Worm (Caenorhabditis elegans) whole organism, L4 larva: ENCODE results near the gene Y52E8A.1.

Source experiments
- ZK337.2 ChIP-seq: fragments of 200-800 bp; sonication (Bioruptor generic); IDR thresholded peaks from 2 replicates; pipeline ENCODE4 v1.3.6; 2022; ENCODE audit warnings: missing genetic modification reagents, missing genetic modification characterization, missing compliant biosample characterization
- ama-1 ChIP-seq: fragments of 150-350 bp; optimal IDR thresholded peaks from 2 replicates; lab custom pipeline; 2014; ENCODE audit warnings: inconsistent platforms, mixed read lengths
- ceh-82 ChIP-seq: sonication (generic microtip); optimal IDR thresholded peaks from 2 replicates; lab custom pipeline; 2017; ENCODE audit warnings: missing biosample characterization, missing genetic modification characterization
- ces-1 ChIP-seq: fragments of 150-350 bp; sonication (generic microtip); optimal IDR thresholded peaks from 4 replicates; lab custom pipeline; 2014; ENCODE audit warnings: missing biosample characterization, missing genetic modification reagents, missing genetic modification characterization
- dpl-1 ChIP-seq: fragments of 150-350 bp; optimal IDR thresholded peaks from 2 replicates; lab custom pipeline; 2014; ENCODE audit warnings: missing biosample characterization, missing genetic modification reagents, missing genetic modification characterization
- dve-1 ChIP-seq: sonication (generic microtip); optimal IDR thresholded peaks from 2 replicates; lab custom pipeline; 2017; ENCODE audit warnings: antibody characterized with exemption, mild to moderate bottlenecking, missing genetic modification characterization, missing compliant biosample characterization; ENCODE audit not compliant: insufficient read depth
- fkh-10 ChIP-seq: fragments of 150-350 bp; optimal IDR thresholded peaks from 2 replicates; lab custom pipeline; 2014; ENCODE audit warnings: missing biosample characterization, missing genetic modification reagents, missing genetic modification characterization
- lin-15B ChIP-seq: fragments of 150-350 bp; sonication (generic microtip); optimal IDR thresholded peaks from 3 replicates; lab custom pipeline; 2014; ENCODE audit warnings: missing biosample characterization, missing genetic modification characterization
- mdl-1 ChIP-seq, 2 experiments: fragments of 150-350 bp in 1 of 2; sonication (generic microtip) in 1 of 2; optimal IDR thresholded peaks; 2 replicates each; lab custom pipeline; 2014 to 2017; ENCODE audit warnings: missing biosample characterization in 2 of 2, missing genetic modification characterization in 2 of 2
- tra-1 ChIP-seq: fragments of 200-800 bp; sonication (Bioruptor generic); IDR thresholded peaks from 2 replicates; pipeline ENCODE4 v1.3.6; 2022; ENCODE audit warnings: missing genetic modification reagents, missing genetic modification characterization, missing compliant biosample characterization
- ztf-11 ChIP-seq: fragments of 150-350 bp; optimal IDR thresholded peaks from 2 replicates; lab custom pipeline; 2014; ENCODE audit warnings: missing biosample characterization, missing genetic modification characterization
- ztf-7 ChIP-seq: fragments of 150-350 bp; optimal IDR thresholded peaks from 2 replicates; lab custom pipeline; 2014; ENCODE audit warnings: missing biosample characterization, missing genetic modification characterization

- no peak for TF ChIP-seq tra-1 (GFP tag; lab: Robert Waterston, UW)
- no peak for TF ChIP-seq ztf-11
- TF ChIP-seq ZK337.2, result no peak
- TF ChIP-seq ztf-7 (tag; lab: Kevin White, UChicago), result no peak
- no peak for TF ChIP-seq fkh-10 (GFP tag; lab: Kevin White, UChicago)
- TF ChIP-seq dve-1 (tag; lab: Kevin White, UChicago), result no peak
- TF ChIP-seq ama-1 (lab: Kevin White, UChicago), result no peak
- no peak for TF ChIP-seq mdl-1 (tag; optimal IDR thresholded peaks at IDR 0.05; lab: Kevin White, UChicago)
- no peak for TF ChIP-seq ceh-82 (tag; lab: Kevin White, UChicago)
- TF ChIP-seq lin-15B (tag; lab: Kevin White, UChicago), result no peak
- no peak for TF ChIP-seq dpl-1 (GFP tag; lab: Kevin White, UChicago)
- no peak for TF ChIP-seq ces-1 (GFP tag; lab: Kevin White, UChicago)
Observed at ce11 chrII:4294189-4294588, 27.7 kb upstream of the Y52E8A.1 start.
